Fruit fly (Drosophila melanogaster) whole organism, embryonic: ENCODE data around the gene CG15262.

Experiments
- ATbp ChIP-seq: fragments of 200-800 bp; sonication (Bioruptor generic); optimal IDR thresholded peaks from 2 replicates; lab custom pipeline; 2017; ENCODE audit warnings: missing biosample characterization, mild to moderate bottlenecking, missing genetic modification characterization, missing genetic modification reagents
- CG10654 ChIP-seq: fragments of 200-800 bp; sonication (Bioruptor generic); optimal IDR thresholded peaks from 2 replicates; lab custom pipeline; 2016; ENCODE audit warnings: missing biosample characterization, missing genetic modification characterization
- CG11456 ChIP-seq: fragments of 200-800 bp; sonication (Bioruptor generic); IDR thresholded peaks from 3 replicates; pipeline ENCODE4 v1.3.6; 2022; ENCODE audit warnings: missing biosample characterization, missing genetic modification characterization
- CG11560 ChIP-seq: fragments of 200-800 bp; sonication (Bioruptor generic); IDR thresholded peaks from 3 replicates; pipeline ENCODE4 v1.3.6; 2022; ENCODE audit warnings: missing biosample characterization, missing genetic modification characterization
- CG11696 ChIP-seq: fragments of 200-800 bp; sonication (Bioruptor generic); IDR thresholded peaks from 2 replicates; pipeline ENCODE4 v1.3.6; 2022; ENCODE audit warnings: missing biosample characterization, missing genetic modification characterization
- CG12104 ChIP-seq: fragments of 200-800 bp; sonication (Bioruptor generic); optimal IDR thresholded peaks from 3 replicates; lab custom pipeline; 2016; ENCODE audit warnings: missing biosample characterization, missing genetic modification characterization
- CG13775 ChIP-seq: fragments of 200-800 bp; sonication (Bioruptor generic); optimal IDR thresholded peaks from 3 replicates; lab custom pipeline; 2017; ENCODE audit warnings: missing biosample characterization, mild to moderate bottlenecking, missing genetic modification characterization
- CG14710 ChIP-seq: fragments of 200-800 bp; sonication (Bioruptor generic); optimal IDR thresholded peaks from 3 replicates; lab custom pipeline; 2019; ENCODE audit warnings: missing biosample characterization, mild to moderate bottlenecking, missing genetic modification characterization, moderate library complexity
- CG15269 ChIP-seq: fragments of 200-800 bp; sonication (Bioruptor generic); optimal IDR thresholded peaks from 2 replicates; lab custom pipeline; 2018; ENCODE audit warnings: missing biosample characterization, mild to moderate bottlenecking, missing genetic modification characterization, moderate library complexity
- CG15514 ChIP-seq: fragments of 200-800 bp; sonication (Bioruptor generic); optimal IDR thresholded peaks from 3 replicates; lab custom pipeline; 2017; ENCODE audit warnings: missing biosample characterization, missing genetic modification characterization, mild to moderate bottlenecking, moderate library complexity, missing genetic modification reagents
- CG17612 ChIP-seq: fragments of 200-800 bp; sonication (Bioruptor generic); IDR thresholded peaks from 2 replicates; pipeline ENCODE4 v1.3.6; 2022; ENCODE audit warnings: missing biosample characterization, missing genetic modification characterization
- CG32532 ChIP-seq: fragments of 200-800 bp; sonication (Bioruptor generic); IDR thresholded peaks from 2 replicates; pipeline ENCODE4 v1.3.6; 2022; ENCODE audit warnings: missing biosample characterization, missing genetic modification characterization
- CG5245 ChIP-seq: fragments of 200-800 bp; sonication (Bioruptor generic); optimal IDR thresholded peaks from 3 replicates; lab custom pipeline; 2016; ENCODE audit warnings: missing biosample characterization, missing genetic modification characterization
- CG6272 ChIP-seq: fragments of 200-800 bp; sonication (Bioruptor generic); IDR thresholded peaks from 2 replicates; pipeline ENCODE4 v1.3.6; 2022; ENCODE audit warnings: missing biosample characterization, missing genetic modification characterization
- CG7786 ChIP-seq: fragments of 200-800 bp; sonication (Bioruptor generic); optimal IDR thresholded peaks from 2 replicates; lab custom pipeline; 2016; ENCODE audit warnings: missing biosample characterization, missing genetic modification characterization
- CG8359 ChIP-seq: fragments of 200-800 bp; sonication (Bioruptor generic); optimal IDR thresholded peaks from 2 replicates; lab custom pipeline; 2017; ENCODE audit warnings: missing biosample characterization, mild to moderate bottlenecking, missing genetic modification characterization, borderline replicate concordance
- CkIIα-i1 ChIP-seq: fragments of 200-800 bp; sonication (Bioruptor generic); IDR thresholded peaks from 2 replicates; pipeline ENCODE4 v1.3.6; 2022; ENCODE audit warnings: missing biosample characterization, missing genetic modification characterization
- Doc3 ChIP-seq: fragments of 200-800 bp; sonication (Bioruptor generic); IDR thresholded peaks from 3 replicates; pipeline ENCODE4 v1.3.6; 2022; ENCODE audit warnings: missing biosample characterization, missing genetic modification characterization; ENCODE audit not compliant: partially characterized antibody
- E2f2 ChIP-seq: fragments of 200-800 bp; sonication (Bioruptor generic); IDR thresholded peaks from 2 replicates; pipeline ENCODE4 v1.3.6; 2022; ENCODE audit warnings: missing biosample characterization, missing genetic modification characterization
- Ets65A ChIP-seq: fragments of 200-800 bp; sonication (Bioruptor generic); peaks from one replicate; lab custom pipeline; 2016; ENCODE audit warnings: missing biosample characterization, missing genetic modification characterization
- Fer1 ChIP-seq: fragments of 200-800 bp; sonication (Bioruptor generic); optimal IDR thresholded peaks from 2 replicates; lab custom pipeline; 2017; ENCODE audit warnings: missing biosample characterization, mild to moderate bottlenecking, missing genetic modification characterization
- Fer3 ChIP-seq: fragments of 200-800 bp; sonication (Bioruptor generic); optimal IDR thresholded peaks from 2 replicates; lab custom pipeline; 2018; ENCODE audit warnings: missing biosample characterization, mild to moderate bottlenecking, missing genetic modification characterization, moderate library complexity
- Gsc ChIP-seq: fragments of 200-800 bp; sonication (Bioruptor generic); IDR thresholded peaks from 2 replicates; pipeline ENCODE4 v1.3.6; 2022; ENCODE audit warnings: missing biosample characterization, missing genetic modification characterization
- HLH3B ChIP-seq: fragments of 200-800 bp; sonication (Bioruptor generic); IDR thresholded peaks from 2 replicates; pipeline ENCODE4 v1.3.6; 2022; ENCODE audit warnings: missing biosample characterization, missing genetic modification characterization
- HLHmδ ChIP-seq: fragments of 200-800 bp; sonication (Bioruptor generic); optimal IDR thresholded peaks from 2 replicates; lab custom pipeline; 2018; ENCODE audit warnings: missing biosample characterization, mild to moderate bottlenecking, missing genetic modification characterization, moderate library complexity
- Hmr ChIP-seq: fragments of 200-800 bp; sonication (Bioruptor generic); optimal IDR thresholded peaks from 3 replicates; lab custom pipeline; 2017; ENCODE audit warnings: mild to moderate bottlenecking, missing biosample characterization, missing genetic modification reagents, missing genetic modification characterization
- Hmx ChIP-seq: fragments of 200-800 bp; sonication (Bioruptor generic); optimal IDR thresholded peaks from 2 replicates; lab custom pipeline; 2016; ENCODE audit warnings: missing biosample characterization, missing genetic modification characterization
- Hr51 ChIP-seq, 2 experiments: fragments of 200-800 bp; sonication (Bioruptor generic); optimal IDR thresholded peaks; 2 replicates in 1 of 2; 3 replicates in 1 of 2; lab custom pipeline; 2016 to 2018; ENCODE audit warnings: missing biosample characterization in 2 of 2, missing genetic modification characterization in 2 of 2, mild to moderate bottlenecking in 1 of 2, moderate library complexity in 1 of 2
- Lhr ChIP-seq: fragments of 200-800 bp; sonication (Bioruptor generic); optimal IDR thresholded peaks from 3 replicates; lab custom pipeline; 2017; ENCODE audit warnings: mild to moderate bottlenecking, missing biosample characterization, missing genetic modification reagents, missing genetic modification characterization
- Mad ChIP-seq: fragments of 200-800 bp; sonication (Bioruptor generic); optimal IDR thresholded peaks from 2 replicates; lab custom pipeline; 2016; ENCODE audit warnings: missing biosample characterization, missing genetic modification characterization
- Med ChIP-seq: fragments of 200-800 bp; sonication (Bioruptor generic); peaks from one replicate; lab custom pipeline; 2016; ENCODE audit warnings: missing biosample characterization, missing genetic modification characterization, mild to moderate bottlenecking, inconsistent platforms, moderate library complexity
- NC2α ChIP-seq: fragments of 200-800 bp; sonication (Bioruptor generic); optimal IDR thresholded peaks from 2 replicates; lab custom pipeline; 2016; ENCODE audit warnings: missing biosample characterization, missing genetic modification characterization
- Xrp1 ChIP-seq: fragments of 200-800 bp; sonication (Bioruptor generic); IDR thresholded peaks from 2 replicates; pipeline ENCODE4 v1.3.6; 2022; ENCODE audit warnings: missing biosample characterization, missing genetic modification characterization
- ac ChIP-seq: fragments of 200-800 bp; sonication (Bioruptor generic); optimal IDR thresholded peaks from 3 replicates; lab custom pipeline; 2017; ENCODE audit warnings: missing biosample characterization, mild to moderate bottlenecking, missing genetic modification characterization
- ash1 ChIP-seq: fragments of 200-800 bp; sonication (Bioruptor generic); optimal IDR thresholded peaks from 2 replicates; lab custom pipeline; 2018; ENCODE audit warnings: missing biosample characterization, mild to moderate bottlenecking, missing genetic modification characterization
- ato ChIP-seq: fragments of 200-800 bp; sonication (Bioruptor generic); IDR thresholded peaks from 2 replicates; pipeline ENCODE4 v1.3.6; 2022; ENCODE audit warnings: missing biosample characterization, missing genetic modification characterization; ENCODE audit not compliant: partially characterized antibody
- az2 ChIP-seq: fragments of 200-800 bp; sonication (Bioruptor generic); optimal IDR thresholded peaks from 3 replicates; lab custom pipeline; 2016; ENCODE audit warnings: missing biosample characterization, missing genetic modification characterization
- exex ChIP-seq: fragments of 200-800 bp; sonication (Bioruptor generic); optimal IDR thresholded peaks from 4 replicates; lab custom pipeline; 2018; ENCODE audit warnings: missing biosample characterization, mild to moderate bottlenecking, missing genetic modification characterization, moderate library complexity
- fd3F ChIP-seq: fragments of 200-800 bp; sonication (Bioruptor generic); optimal IDR thresholded peaks from 2 replicates; lab custom pipeline; 2018; ENCODE audit warnings: missing biosample characterization, mild to moderate bottlenecking, missing genetic modification characterization, moderate library complexity
- grn ChIP-seq: fragments of 200-800 bp; sonication (Bioruptor generic); optimal IDR thresholded peaks from 3 replicates; lab custom pipeline; 2017; ENCODE audit warnings: missing biosample characterization, missing genetic modification characterization
- ind ChIP-seq: fragments of 200-800 bp; sonication (Bioruptor generic); optimal IDR thresholded peaks from 3 replicates; lab custom pipeline; 2016; ENCODE audit warnings: missing biosample characterization, missing genetic modification characterization
- jing ChIP-seq: fragments of 200-800 bp; sonication (Bioruptor generic); optimal IDR thresholded peaks from 2 replicates; lab custom pipeline; 2018; ENCODE audit warnings: missing biosample characterization, mild to moderate bottlenecking, missing genetic modification characterization
- nau ChIP-seq: fragments of 200-800 bp; sonication (Bioruptor generic); optimal IDR thresholded peaks from 3 replicates; lab custom pipeline; 2017; ENCODE audit warnings: missing biosample characterization, mild to moderate bottlenecking, missing genetic modification characterization, missing genetic modification reagents
- p53 ChIP-seq: fragments of 200-800 bp; sonication (Bioruptor generic); optimal IDR thresholded peaks from 2 replicates; lab custom pipeline; 2016; ENCODE audit warnings: missing biosample characterization, missing genetic modification characterization
- pho ChIP-seq: fragments of 200-800 bp; sonication (Bioruptor generic); optimal IDR thresholded peaks from 2 replicates; lab custom pipeline; 2016; ENCODE audit warnings: missing biosample characterization, missing genetic modification characterization
- salm ChIP-seq: fragments of 200-800 bp; sonication (Bioruptor generic); optimal IDR thresholded peaks from 2 replicates; lab custom pipeline; 2018; ENCODE audit warnings: missing biosample characterization, mild to moderate bottlenecking, missing genetic modification characterization
- tna ChIP-seq: fragments of 200-800 bp; sonication (Bioruptor generic); IDR thresholded peaks from 2 replicates; pipeline ENCODE4 v1.3.6; 2022; ENCODE audit warnings: missing biosample characterization, missing genetic modification characterization; ENCODE audit not compliant: partially characterized antibody
- trem ChIP-seq: fragments of 200-800 bp; optimal IDR thresholded peaks from 3 replicates; lab custom pipeline; 2019; ENCODE audit warnings: missing biosample characterization, mild to moderate bottlenecking, missing genetic modification characterization, moderate library complexity
- vfl ChIP-seq: fragments of 200-800 bp; sonication (Bioruptor generic); optimal IDR thresholded peaks from 2 replicates; lab custom pipeline; 2016; ENCODE audit warnings: missing biosample characterization, missing genetic modification characterization

The CG15262 gene

dm6 chr2L:15248163-15249005, 49.2 kb upstream of the CG15262 start, which contains the start of gene dao (continued):
- peak; percentile 73 for TF ChIP-seq Doc3 (GFP tag; lab: Robert Waterston, UW)
- TF ChIP-seq CG32532 (GFP tag; lab: Robert Waterston, UW): peak; percentile 57
- peak; percentile 41; the same call in 1 of the 2 replicates for TF ChIP-seq ato (GFP tag; lab: Robert Waterston, UW)
- no peak for TF ChIP-seq p53 (GFP tag; lab: Kevin White, UChicago)
- TF ChIP-seq CkIIα-i1 (GFP tag; lab: Robert Waterston, UW): no peak
- no peak for TF ChIP-seq Med
- TF ChIP-seq Hmr (GFP tag; lab: Kevin White, UChicago): peak; percentile 53
- TF ChIP-seq jing (GFP tag; lab: Kevin White, UChicago): no peak
- TF ChIP-seq ATbp (GFP tag; lab: Kevin White, UChicago): no peak
- peak; percentile 63 for TF ChIP-seq CG13775
- peak; percentile 23; the same call in 1 of the 2 replicates for TF ChIP-seq HLH3B (GFP tag; lab: Robert Waterston, UW)
- TF ChIP-seq Hmx (GFP tag; lab: Kevin White, UChicago): peak; percentile 17
- TF ChIP-seq NC2α (GFP tag; lab: Kevin White, UChicago): no peak
- 0 out of 2 replicates have a peak, but pooled peaks have one; percentile 29 for TF ChIP-seq CG11696 (GFP tag; lab: Robert Waterston, UW)
- peak; percentile 36; the same call in 1 of the 2 replicates for TF ChIP-seq tna
- TF ChIP-seq CG11456 (GFP tag; lab: Robert Waterston, UW): peak; percentile 70
- peak; percentile 16 for TF ChIP-seq CG12104 (GFP tag; lab: Kevin White, UChicago)
- no peak for TF ChIP-seq HLHmδ (GFP tag; lab: Kevin White, UChicago)
- peak; percentile 51 for TF ChIP-seq CG14710 (tag; lab: Kevin White, UChicago)
- no peak for TF ChIP-seq CG17612 (GFP tag; lab: Robert Waterston, UW)
- TF ChIP-seq Hr51 (GFP tag; optimal IDR thresholded peaks at IDR 0.05; lab: Kevin White, UChicago): peak; percentile 14 to 31
- TF ChIP-seq CG15514 (GFP tag; lab: Kevin White, UChicago): peak; percentile 8
- peak; percentile 28 for TF ChIP-seq pho (GFP tag; lab: Kevin White, UChicago)
- TF ChIP-seq trem (tag; lab: Kevin White, UChicago): peak; percentile 2
- no peak for TF ChIP-seq Fer1 (GFP tag; lab: Kevin White, UChicago)
- TF ChIP-seq Ets65A: peak; percentile 97
- peak; percentile 12 for TF ChIP-seq CG5245 (GFP tag; lab: Kevin White, UChicago)
- TF ChIP-seq vfl: no peak
- TF ChIP-seq nau (GFP tag; lab: Kevin White, UChicago): no peak
- TF ChIP-seq Mad (GFP tag; lab: Kevin White, UChicago): no peak
- TF ChIP-seq CG6272 (GFP tag; lab: Robert Waterston, UW): peak; percentile 63
- no peak for TF ChIP-seq exex
- peak; percentile 10 for TF ChIP-seq Fer3 (tag; lab: Kevin White, UChicago)
- TF ChIP-seq salm: no peak
- peak; percentile 43 for TF ChIP-seq CG15269 (tag; lab: Kevin White, UChicago)
- peak; percentile 61 for TF ChIP-seq az2
- TF ChIP-seq Lhr (GFP tag; lab: Kevin White, UChicago): peak; percentile 58
- TF ChIP-seq ash1: no peak
- no peak for TF ChIP-seq CG7786 (GFP tag; lab: Kevin White, UChicago)
- TF ChIP-seq fd3F (GFP tag; lab: Kevin White, UChicago): peak; percentile 21
- no peak for TF ChIP-seq Gsc (GFP tag; lab: Robert Waterston, UW)
- peak; percentile 90 for TF ChIP-seq E2f2 (GFP tag; lab: Robert Waterston, UW)
- TF ChIP-seq grn (GFP tag; lab: Kevin White, UChicago): no peak
- TF ChIP-seq ind: peak; percentile 68
- TF ChIP-seq CG8359: no peak
- no peak for TF ChIP-seq CG11560 (tag; lab: Robert Waterston, UW)
- no peak for TF ChIP-seq ac (GFP tag; lab: Kevin White, UChicago)
- TF ChIP-seq Xrp1 (GFP tag; lab: Robert Waterston, UW): peak; percentile 24; the same call in 1 of the 2 replicates
- peak; percentile 17 for TF ChIP-seq CG10654 (GFP tag; lab: Kevin White, UChicago)
